Fruit fly (Drosophila melanogaster): ENCODE data around the gene Vha26.
A peak's percentile ranks its signal among the peaks of the same experiment; 100 is the strongest.

The Vha26 gene

DNA sequence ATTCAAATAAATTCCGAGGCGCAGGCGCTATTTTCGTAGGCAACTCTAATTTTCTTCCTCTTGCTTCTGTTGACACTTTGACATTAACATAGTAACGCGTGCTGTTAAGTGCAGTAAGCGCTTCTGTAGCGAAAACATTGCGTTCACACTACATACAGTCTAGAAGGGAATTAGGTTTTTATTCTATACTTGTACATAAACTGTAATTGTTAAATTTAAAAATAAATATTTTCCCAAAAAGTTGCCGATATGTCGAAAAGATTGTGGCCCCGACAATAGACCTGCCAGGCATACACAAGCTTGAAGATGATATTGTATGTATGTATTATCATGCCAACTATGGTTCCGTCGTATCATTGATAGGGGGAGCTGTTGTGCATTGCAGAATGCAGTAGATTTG lies 14.9 kb downstream of the Vha26 start, which contains the start of gene asl (continued):
- TF ChIP-seq zen2 (GFP tag; IDR thresholded peaks at IDR 0.05; ENCODE audit: partially characterized antibody) (no peak), Sin3A (optimal IDR thresholded peaks at IDR 0.05) (peak; percentile 74), Asciz (GFP tag; optimal IDR thresholded peaks at IDR 0.05) (peak; percentile 36), CG7786 (GFP tag; optimal IDR thresholded peaks at IDR 0.05) (peak; percentile 22), MTF-1 (GFP tag; optimal IDR thresholded peaks at IDR 0.05; ENCODE audit: borderline replicate concordance) (no peak), CG10565 (GFP tag; optimal IDR thresholded peaks at IDR 0.05) (no peak), CG4404 (GFP tag; IDR thresholded peaks at IDR 0.05) (no peak), sim (GFP tag; IDR thresholded peaks at IDR 0.05) (no peak), corto (GFP tag; optimal IDR thresholded peaks at IDR 0.05) (peak; percentile 25), sqz (GFP tag; optimal IDR thresholded peaks at IDR 0.05) (no peak), CG10267 (tag; optimal IDR thresholded peaks at IDR 0.05) (peak; percentile 80), tna (GFP tag; IDR thresholded peaks at IDR 0.05; ENCODE audit: partially characterized antibody) (no peak), MBD-R2 (GFP tag; IDR thresholded peaks at IDR 0.05) (peak; percentile 86), Doc3 (GFP tag; IDR thresholded peaks at IDR 0.05; ENCODE audit: partially characterized antibody) (no peak), pfk (GFP tag; optimal IDR thresholded peaks at IDR 0.05) (no peak), schlank (tag; optimal IDR thresholded peaks at IDR 0.05) (no peak), CG32772 (GFP tag; IDR thresholded peaks at IDR 0.05) (0 out of 2 replicates have a peak, but pooled peaks have one; percentile 11), CG2678 (tag; optimal IDR thresholded peaks at IDR 0.05) (no peak), sr (GFP tag; IDR thresholded peaks at IDR 0.05) (no peak), luna (GFP tag; optimal IDR thresholded peaks at IDR 0.05) (no peak), CG1832 (GFP tag; optimal IDR thresholded peaks at IDR 0.05) (no peak), CG18011 (GFP tag; optimal IDR thresholded peaks at IDR 0.05) (peak; percentile 40), MESR4 (GFP tag; optimal IDR thresholded peaks at IDR 0.05) (peak; percentile 58), CG12071 (GFP tag; optimal IDR thresholded peaks at IDR 0.05) (no peak), mirr (GFP tag; optimal IDR thresholded peaks at IDR 0.05) (no peak), B-H2 (GFP tag; optimal IDR thresholded peaks at IDR 0.05) (peak; percentile 33), CG12155 (GFP tag; optimal IDR thresholded peaks at IDR 0.05) (peak; percentile 63), nerfin-1 (tag; optimal IDR thresholded peaks at IDR 0.05) (peak; percentile 67), dan (GFP tag; IDR thresholded peaks at IDR 0.05) (no peak), tx (GFP tag; optimal IDR thresholded peaks at IDR 0.05) (peak; percentile 35), CG3995 (GFP tag; optimal IDR thresholded peaks at IDR 0.05) (peak; percentile 53), NFAT (GFP tag; IDR thresholded peaks at IDR 0.05) (no peak), nerfin-2 (GFP tag; IDR thresholded peaks at IDR 0.05; ENCODE audit: partially characterized antibody) (no peak), nmo (GFP tag; optimal IDR thresholded peaks at IDR 0.05) (peak; percentile 81), ranshi (GFP tag; IDR thresholded peaks at IDR 0.05) (0 out of 2 replicates have a peak, but pooled peaks have one; percentile 15), CG33213 (GFP tag; optimal IDR thresholded peaks at IDR 0.05) (peak; percentile 66), H2.0 (GFP tag; IDR thresholded peaks at IDR 0.05) (no peak), CG8359 (GFP tag; optimal IDR thresholded peaks at IDR 0.05; ENCODE audit: borderline replicate concordance) (peak; percentile 26), CG9215 (GFP tag; IDR thresholded peaks at IDR 0.05) (peak; percentile 26; the same call in 1 of the 2 replicates), kni (GFP tag; optimal IDR thresholded peaks at IDR 0.05) (peak; percentile 48), phol (tag; optimal IDR thresholded peaks at IDR 0.05) (peak; percentile 81), danr (GFP tag; IDR thresholded peaks at IDR 0.05) (no peak), CG16779 (GFP tag; IDR thresholded peaks at IDR 0.05) (no peak), Mad (GFP tag; optimal IDR thresholded peaks at IDR 0.05) (peak; percentile 58), hkb (optimal IDR thresholded peaks at IDR 0.05) (no peak), hkb (GFP tag; IDR thresholded peaks at IDR 0.05) (peak; percentile 26; the same call in 1 of the 2 replicates), al (GFP tag; IDR thresholded peaks at IDR 0.05) (peak; percentile 31; the same call in 1 of the 2 replicates), CG5180 (GFP tag; optimal IDR thresholded peaks at IDR 0.05) (no peak), CG13624 (GFP tag; optimal IDR thresholded peaks at IDR 0.05) (peak; percentile 49), Antp (GFP tag; optimal IDR thresholded peaks at IDR 0.05) (peak; percentile 41), Chrac-16 (GFP tag; optimal IDR thresholded peaks at IDR 0.05) (peak; percentile 55)

Measured in whole organism, embryonic.